Worm (Caenorhabditis elegans): ENCODE results near the gene F41C6.7.

The F41C6.7 gene

DNA sequence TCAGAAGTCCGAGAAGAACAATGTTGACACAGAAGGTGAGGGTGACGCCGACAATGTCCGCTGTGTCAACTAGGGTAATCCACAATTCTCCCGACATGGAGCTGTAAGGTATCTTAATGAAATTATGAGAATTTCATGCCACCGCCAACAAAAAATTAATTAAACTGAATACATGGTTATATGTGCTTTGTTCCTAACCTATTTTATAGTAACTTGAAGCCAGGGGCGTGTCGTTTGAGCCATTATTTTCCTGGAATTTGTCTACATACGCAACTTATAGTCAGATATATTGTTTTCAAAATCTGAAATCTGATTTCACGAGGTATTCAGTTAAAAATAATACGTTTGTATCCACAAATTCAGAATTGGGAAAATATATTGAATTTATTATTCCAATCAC is 19.2 kb downstream of the F41C6.7 start, which contains the start of gene odr-10:
Gene odr-10, minus strand, starts transcription at position 101 of the 400 bp plus-strand sequence.
- no peak for TF ChIP-seq mab-5 (tag; optimal IDR thresholded peaks at IDR 0.05)
- TF ChIP-seq ceh-16 (tag; optimal IDR thresholded peaks at IDR 0.05), result no peak
- no peak for TF ChIP-seq nhr-237 (tag; optimal IDR thresholded peaks at IDR 0.05)
- no peak for TF ChIP-seq unc-39 (tag; optimal IDR thresholded peaks at IDR 0.05)
- TF ChIP-seq fos-1 (tag; optimal IDR thresholded peaks at IDR 0.05), result no peak
- no peak for TF ChIP-seq dmd-4 (tag; optimal IDR thresholded peaks at IDR 0.05)
- TF ChIP-seq aly-2 (tag; optimal IDR thresholded peaks at IDR 0.05), result no peak
- no peak for TF ChIP-seq alr-1 (tag; optimal IDR thresholded peaks at IDR 0.05)
- no peak for TF ChIP-seq mdl-1 (tag; optimal IDR thresholded peaks at IDR 0.05)
- TF ChIP-seq ama-1 (optimal IDR thresholded peaks at IDR 0.05), result no peak
- no peak for TF ChIP-seq sma-9 (GFP tag; optimal IDR thresholded peaks at IDR 0.05)
- no peak for TF ChIP-seq sma-9 (tag; optimal IDR thresholded peaks at IDR 0.05)
- TF ChIP-seq nhr-10 (tag; optimal IDR thresholded peaks at IDR 0.05), result no peak
- TF ChIP-seq elt-1 (tag; optimal IDR thresholded peaks at IDR 0.05), result no peak
- TF ChIP-seq ceh-82 (tag; optimal IDR thresholded peaks at IDR 0.05), result no peak
- TF ChIP-seq C34F6.9 (tag; optimal IDR thresholded peaks at IDR 0.05), result no peak
- no peak for TF ChIP-seq crh-2 (tag; optimal IDR thresholded peaks at IDR 0.05)
- TF ChIP-seq Y55F3AM.14 (GFP tag; optimal IDR thresholded peaks at IDR 0.05), result no peak
- no peak for TF ChIP-seq nhr-77 (tag; optimal IDR thresholded peaks at IDR 0.05)

DNA sequence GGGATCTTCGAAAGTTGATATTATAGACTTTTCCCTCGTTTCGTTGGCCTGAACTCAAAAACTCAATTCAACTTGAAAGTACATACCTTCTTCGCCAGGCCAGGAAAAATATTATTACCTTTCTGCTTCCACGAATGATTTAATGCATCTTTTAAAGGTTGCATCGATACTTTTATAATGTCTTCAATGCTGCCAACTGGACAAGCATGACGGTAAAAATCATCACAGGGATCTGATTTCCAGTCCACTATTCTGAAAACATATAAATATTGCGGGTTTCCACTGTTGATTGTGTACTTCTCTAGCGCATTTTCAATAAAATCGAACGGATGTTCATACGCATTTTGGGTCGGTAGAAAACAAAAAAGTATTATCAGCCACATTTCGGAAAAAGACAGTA is 22.0 kb downstream of the F41C6.7 start, which contains the start of gene nep-4:
Gene nep-4, minus strand, starts transcription at position 393 of the 400 bp plus-strand sequence.
- TF ChIP-seq ceh-16 (tag; optimal IDR thresholded peaks at IDR 0.05) (no peak), elt-1 (tag; optimal IDR thresholded peaks at IDR 0.05) (no peak), gmeb-1 (tag; optimal IDR thresholded peaks at IDR 0.05) (no peak), lin-39 (tag; optimal IDR thresholded peaks at IDR 0.05) (no peak), sem-4 (tag; optimal IDR thresholded peaks at IDR 0.05) (no peak), zag-1 (tag; optimal IDR thresholded peaks at IDR 0.05) (no peak), sma-3 (GFP tag; optimal IDR thresholded peaks at IDR 0.05) (no peak), dmd-4 (tag; optimal IDR thresholded peaks at IDR 0.05) (no peak), unc-62 (GFP tag; optimal IDR thresholded peaks at IDR 0.05) (no peak), nhr-237 (tag; optimal IDR thresholded peaks at IDR 0.05) (no peak), unc-55 (GFP tag; optimal IDR thresholded peaks at IDR 0.05) (no peak), C34F6.9 (tag; optimal IDR thresholded peaks at IDR 0.05) (no peak), lin-11 (tag; optimal IDR thresholded peaks at IDR 0.05) (no peak), nhr-21 (tag; optimal IDR thresholded peaks at IDR 0.05) (no peak), snpc-4 (tag; optimal IDR thresholded peaks at IDR 0.05) (no peak)

DNA sequence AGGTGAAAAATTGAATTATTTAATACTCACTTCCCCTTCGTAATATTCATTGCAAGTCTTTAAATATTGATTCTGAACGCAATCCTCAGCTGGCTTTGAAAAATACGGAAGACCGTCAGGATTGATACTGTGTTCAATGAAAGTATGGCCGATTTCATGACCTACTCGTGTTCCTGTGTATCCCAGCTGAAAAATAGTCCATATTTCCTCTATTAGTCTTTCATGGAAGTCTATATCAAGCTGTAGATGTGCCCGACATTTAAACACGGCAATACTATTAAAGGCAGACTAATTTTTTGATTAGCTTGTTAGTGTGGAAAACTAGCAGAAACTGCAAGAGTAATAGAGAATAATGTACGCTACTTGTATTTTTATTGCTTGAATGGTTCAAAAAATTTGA is 23.5 kb downstream of the F41C6.7 start:
- no peak for TF ChIP-seq mbf-1 (tag; optimal IDR thresholded peaks at IDR 0.05)
- no peak for TF ChIP-seq zag-1 (tag; optimal IDR thresholded peaks at IDR 0.05)
- TF ChIP-seq sem-4 (tag; optimal IDR thresholded peaks at IDR 0.05), result no peak
- no peak for TF ChIP-seq nhr-6 (tag; optimal IDR thresholded peaks at IDR 0.05)
- no peak for TF ChIP-seq ceh-16 (tag; optimal IDR thresholded peaks at IDR 0.05)
- TF ChIP-seq ztf-11 (tag; optimal IDR thresholded peaks at IDR 0.05), result no peak
- no peak for TF ChIP-seq skn-1 (tag; optimal IDR thresholded peaks at IDR 0.05)
- TF ChIP-seq mdl-1 (tag; optimal IDR thresholded peaks at IDR 0.05), result no peak
- TF ChIP-seq nhr-23 (tag; optimal IDR thresholded peaks at IDR 0.05), result no peak
- TF ChIP-seq egl-27 (tag; optimal IDR thresholded peaks at IDR 0.05), result no peak
- no peak for TF ChIP-seq sma-9 (GFP tag; optimal IDR thresholded peaks at IDR 0.05)
- no peak for TF ChIP-seq sma-9 (tag; optimal IDR thresholded peaks at IDR 0.05)

DNA sequence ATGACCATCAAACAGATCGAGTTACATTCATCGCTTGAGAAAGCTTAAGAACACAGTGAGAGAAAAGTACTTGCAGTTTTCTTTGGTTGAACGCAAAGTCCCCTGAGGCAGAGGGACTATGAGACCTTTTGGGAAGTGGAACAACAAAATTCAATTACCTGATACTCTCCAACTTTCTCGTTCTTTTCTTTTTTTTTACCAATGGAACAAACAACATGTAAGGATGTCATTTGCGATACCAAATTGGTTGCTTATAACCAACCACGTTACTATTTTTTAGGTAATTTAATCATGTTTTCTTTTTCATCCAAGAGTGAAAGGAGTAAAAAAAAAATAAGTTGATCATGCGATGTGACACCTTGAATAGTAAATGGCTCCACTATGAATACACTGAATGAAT is 28.3 kb downstream of the F41C6.7 start:
- TF ChIP-seq skn-1 (tag; optimal IDR thresholded peaks at IDR 0.05) (no peak), sma-9 (GFP tag; optimal IDR thresholded peaks at IDR 0.05) (peak; percentile 7), sma-9 (tag; optimal IDR thresholded peaks at IDR 0.05) (no peak), ceh-16 (tag; optimal IDR thresholded peaks at IDR 0.05) (no peak), elt-1 (tag; optimal IDR thresholded peaks at IDR 0.05) (no peak), crh-2 (tag; optimal IDR thresholded peaks at IDR 0.05) (no peak)

DNA sequence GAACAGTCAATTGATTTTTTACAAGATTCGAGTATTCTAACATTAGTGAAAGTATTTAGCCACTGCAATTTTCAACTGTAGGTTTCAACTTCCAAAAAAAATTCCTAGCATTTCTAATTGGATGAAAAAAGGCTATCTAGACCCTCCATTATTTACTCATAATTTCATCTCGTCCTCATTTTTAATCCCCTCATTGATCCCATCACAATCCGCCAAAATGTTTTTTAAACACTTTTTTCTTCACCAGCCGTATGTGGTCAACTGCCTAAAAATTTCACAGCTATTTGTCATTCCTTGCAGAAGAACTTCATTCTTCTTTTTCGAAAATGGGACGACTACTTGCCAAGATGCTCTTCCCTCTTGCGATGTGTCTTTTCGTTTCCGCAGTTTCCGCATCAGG is 31.8 kb downstream of the F41C6.7 start, which contains the start of gene rig-3:
Gene rig-3, plus strand, starts transcription at position 301 of the 400 bp plus-strand sequence.
- TF ChIP-seq nhr-237 (tag; optimal IDR thresholded peaks at IDR 0.05) (no peak), ztf-11 (tag; optimal IDR thresholded peaks at IDR 0.05) (no peak), elt-1 (tag; optimal IDR thresholded peaks at IDR 0.05) (no peak), ama-1 (optimal IDR thresholded peaks at IDR 0.05) (no peak), unc-39 (tag; optimal IDR thresholded peaks at IDR 0.05) (no peak), aly-2 (tag; optimal IDR thresholded peaks at IDR 0.05) (no peak), nhr-6 (tag; optimal IDR thresholded peaks at IDR 0.05) (no peak), sma-3 (GFP tag; optimal IDR thresholded peaks at IDR 0.05) (no peak), nhr-25 (tag; optimal IDR thresholded peaks at IDR 0.05) (no peak), fos-1 (tag; optimal IDR thresholded peaks at IDR 0.05) (no peak), lsy-2 (tag; optimal IDR thresholded peaks at IDR 0.05) (no peak), nhr-23 (tag; optimal IDR thresholded peaks at IDR 0.05) (no peak), snpc-4 (tag; optimal IDR thresholded peaks at IDR 0.05) (no peak), nhr-10 (tag; optimal IDR thresholded peaks at IDR 0.05) (no peak), zag-1 (tag; optimal IDR thresholded peaks at IDR 0.05) (no peak), gmeb-1 (tag; optimal IDR thresholded peaks at IDR 0.05) (no peak), R02D3.7 (tag; optimal IDR thresholded peaks at IDR 0.05) (no peak), sem-4 (tag; optimal IDR thresholded peaks at IDR 0.05) (no peak), nhr-12 (tag; optimal IDR thresholded peaks at IDR 0.05) (no peak)

Data from whole organism, L2 larva.